Worm (Caenorhabditis elegans): Measurements from ENCODE around the gene sri-20.

sri-20 gene

ce11 chrV:10352928-10353427 is 15.4 kb upstream of the sri-20 start, which contains the start of gene nol-56 (continued):
- TF ChIP-seq elt-3 (tag; optimal IDR thresholded peaks at IDR 0.05), result no peak
- TF ChIP-seq egl-5 (tag; optimal IDR thresholded peaks at IDR 0.05), result peak; percentile 81
- peak; percentile 93 for TF ChIP-seq lin-15B (tag; optimal IDR thresholded peaks at IDR 0.05)
- TF ChIP-seq R02D3.7 (tag; optimal IDR thresholded peaks at IDR 0.05), result peak; percentile 4
- no peak for TF ChIP-seq nhr-76 (tag; optimal IDR thresholded peaks at IDR 0.05)

- peak; percentile 28 for TF ChIP-seq elt-2 (tag; optimal IDR thresholded peaks at IDR 0.05)
- TF ChIP-seq jun-1 (tag; optimal IDR thresholded peaks at IDR 0.05), result no peak
- peak; percentile 36 for TF ChIP-seq tbx-2 (tag; optimal IDR thresholded peaks at IDR 0.05)
- TF ChIP-seq nfya-1 (tag; optimal IDR thresholded peaks at IDR 0.05; ENCODE audit: insufficient read depth), result peak; percentile 80
- no peak for TF ChIP-seq fos-1 (tag; optimal IDR thresholded peaks at IDR 0.05)
- TF ChIP-seq zag-1 (tag; optimal IDR thresholded peaks at IDR 0.05), result no peak
- TF ChIP-seq ztf-11 (tag; optimal IDR thresholded peaks at IDR 0.05), result no peak
- TF ChIP-seq nhr-43 (tag; optimal IDR thresholded peaks at IDR 0.05; ENCODE audit: poor library complexity, severe bottlenecking), result peak; percentile 92
- no peak for TF ChIP-seq daf-12 (tag; optimal IDR thresholded peaks at IDR 0.05)
- TF ChIP-seq snpc-4 (tag; optimal IDR thresholded peaks at IDR 0.05), result peak; percentile 81
- TF ChIP-seq hmg-11 (tag; optimal IDR thresholded peaks at IDR 0.05), result peak; percentile 51
- TF ChIP-seq nhr-28 (tag; optimal IDR thresholded peaks at IDR 0.05), result no peak
- no peak for TF ChIP-seq mdl-1 (tag; optimal IDR thresholded peaks at IDR 0.05)
- no peak for TF ChIP-seq ama-1 (optimal IDR thresholded peaks at IDR 0.05)
- TF ChIP-seq eor-1 (tag; optimal IDR thresholded peaks at IDR 0.05), result no peak
- no peak for TF ChIP-seq elt-1 (tag; optimal IDR thresholded peaks at IDR 0.05)
- peak; percentile 92 for TF ChIP-seq pha-4 (tag; optimal IDR thresholded peaks at IDR 0.05)
- TF ChIP-seq lin-39 (tag; optimal IDR thresholded peaks at IDR 0.05), result no peak
- TF ChIP-seq R02D3.7 (tag; optimal IDR thresholded peaks at IDR 0.05), result peak; percentile 24
- TF ChIP-seq nhr-67 (tag; optimal IDR thresholded peaks at IDR 0.05), result no peak
- TF ChIP-seq mml-1 (tag; optimal IDR thresholded peaks at IDR 0.05), result no peak
- TF ChIP-seq nhr-23 (tag; optimal IDR thresholded peaks at IDR 0.05), result peak; percentile 80
- TF ChIP-seq pqm-1 (tag; optimal IDR thresholded peaks at IDR 0.05), result no peak
- no peak for TF ChIP-seq sea-2 (GFP tag; optimal IDR thresholded peaks at IDR 0.05)
- no peak for TF ChIP-seq ceh-82 (tag; optimal IDR thresholded peaks at IDR 0.05)
- TF ChIP-seq nhr-11 (tag; optimal IDR thresholded peaks at IDR 0.05), result no peak
- no peak for TF ChIP-seq unc-62 (GFP tag; optimal IDR thresholded peaks at IDR 0.05)
- TF ChIP-seq nhr-12 (tag; optimal IDR thresholded peaks at IDR 0.05), result no peak
- TF ChIP-seq unc-39 (tag; optimal IDR thresholded peaks at IDR 0.05), result no peak
- TF ChIP-seq nhr-77 (tag; optimal IDR thresholded peaks at IDR 0.05), result no peak
- TF ChIP-seq lin-15B (tag; optimal IDR thresholded peaks at IDR 0.05), result peak; percentile 90
- no peak for TF ChIP-seq fkh-2 (tag; optimal IDR thresholded peaks at IDR 0.05)
- peak; percentile 54 for TF ChIP-seq lsy-12 (tag; optimal IDR thresholded peaks at IDR 0.05)
- TF ChIP-seq egl-27 (tag; optimal IDR thresholded peaks at IDR 0.05), result no peak
- TF ChIP-seq ceh-16 (tag; optimal IDR thresholded peaks at IDR 0.05), result no peak
- TF ChIP-seq ztf-4 (tag; optimal IDR thresholded peaks at IDR 0.05), result no peak
- no peak for TF ChIP-seq skn-1 (tag; optimal IDR thresholded peaks at IDR 0.05)
- no peak for TF ChIP-seq ZK546.5 (tag; optimal IDR thresholded peaks at IDR 0.05)
- TF ChIP-seq egl-5 (tag; optimal IDR thresholded peaks at IDR 0.05), result no peak
- no peak for TF ChIP-seq aly-2 (tag; optimal IDR thresholded peaks at IDR 0.05)
- peak; percentile 57 for TF ChIP-seq nhr-25 (tag; optimal IDR thresholded peaks at IDR 0.05)
- TF ChIP-seq ceh-28 (tag; optimal IDR thresholded peaks at IDR 0.05), result peak; percentile 5
- no peak for TF ChIP-seq nhr-237 (tag; optimal IDR thresholded peaks at IDR 0.05)
- no peak for TF ChIP-seq nhr-76 (tag; optimal IDR thresholded peaks at IDR 0.05)
- no peak for TF ChIP-seq ceh-9 (tag; optimal IDR thresholded peaks at IDR 0.05)
- no peak for TF ChIP-seq fkh-10 (GFP tag; optimal IDR thresholded peaks at IDR 0.05)
- no peak for TF ChIP-seq elt-3 (tag; optimal IDR thresholded peaks at IDR 0.05)
Measured at ce11 chrV:10355773-10356335, 12.5 kb upstream of the sri-20 start, which contains the start of gene sluh-7. TSS of gene sluh-7 (minus strand) at chrV:10355823.

All from whole organism, L3 larva.